Worm (Caenorhabditis elegans) whole organism, early embryonic: ENCODE data around the gene har-1.

Source experiments
- ama-1 ChIP-seq: fragments of 150-350 bp; optimal IDR thresholded peaks from 2 replicates; lab custom pipeline; 2014
- ceh-36 ChIP-seq: sonication (generic microtip); optimal IDR thresholded peaks from 2 replicates; lab custom pipeline; 2016; ENCODE audit warnings: missing genetic modification characterization, inconsistent platforms, missing compliant biosample characterization
- flt-1 ChIP-seq: fragments of 200-800 bp; sonication (Bioruptor generic); IDR thresholded peaks from 2 replicates; pipeline ENCODE4 v1.3.6; 2022; ENCODE audit warnings: missing genetic modification characterization, missing compliant biosample characterization
- hmbx-1 ChIP-seq: sonication (generic microtip); optimal IDR thresholded peaks from 2 replicates; lab custom pipeline; 2016; ENCODE audit warnings: mild to moderate bottlenecking, missing genetic modification characterization, missing compliant biosample characterization
- hmg-4 ChIP-seq: fragments of 200-800 bp; sonication (Bioruptor generic); optimal IDR thresholded peaks from 2 replicates; lab custom pipeline; 2018; ENCODE audit warnings: mild to moderate bottlenecking, missing genetic modification characterization, missing compliant biosample characterization
- hnd-1 ChIP-seq: sonication (generic microtip); optimal IDR thresholded peaks from 2 replicates; lab custom pipeline; 2016; ENCODE audit warnings: missing genetic modification characterization, missing compliant biosample characterization
- tbx-11 ChIP-seq: fragments of 200-800 bp; sonication (Bioruptor generic); IDR thresholded peaks from 2 replicates; pipeline ENCODE4 v1.3.6; 2022; ENCODE audit warnings: missing genetic modification characterization, missing compliant biosample characterization

DNA sequence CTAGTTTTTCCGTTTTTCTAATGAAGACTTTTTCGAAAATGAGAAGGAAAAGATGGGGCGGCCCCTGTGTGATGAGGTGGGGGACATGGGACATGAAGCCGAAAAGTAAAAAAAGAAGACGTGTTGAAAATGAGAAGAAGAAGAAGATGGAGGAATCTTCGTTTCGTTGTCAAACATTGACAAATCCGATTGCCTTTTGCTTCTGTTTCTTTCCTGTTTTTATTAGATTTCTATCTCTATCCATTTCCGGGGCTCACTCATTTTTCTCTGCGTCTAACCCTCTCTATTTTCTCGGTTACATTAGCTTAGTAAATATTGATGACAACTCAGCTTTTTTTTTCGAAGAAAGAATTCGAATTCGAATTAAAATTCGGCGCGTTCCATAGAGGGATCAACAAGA is 32.1 kb upstream of the har-1 start:
- TF ChIP-seq flt-1 (GFP tag; lab: Robert Waterston, UW): no peak
- no peak for TF ChIP-seq hnd-1
- TF ChIP-seq ama-1 (lab: Kevin White, UChicago): no peak
- TF ChIP-seq ceh-36 (tag; lab: Kevin White, UChicago): no peak
- TF ChIP-seq hmg-4: no peak
- no peak for TF ChIP-seq tbx-11 (GFP tag; lab: Robert Waterston, UW)
- TF ChIP-seq hmbx-1: no peak
